Worm (Caenorhabditis elegans) whole organism, young adult: ENCODE data around the gene E02H1.5.
A peak's percentile ranks its signal among the peaks of the same experiment; 100 is the strongest.

Experiments used
- B0035.1 ChIP-seq: sonication (generic microtip); optimal IDR thresholded peaks from 2 replicates; lab custom pipeline; 2016; ENCODE audit warnings: missing genetic modification characterization, mild to moderate bottlenecking, missing compliant biosample characterization, missing genotype, missing genetic modification reagents
- C17E4.6 ChIP-seq: fragments of 200-800 bp; sonication (Bioruptor generic); IDR thresholded peaks from 2 replicates; pipeline ENCODE4 v1.3.6; 2022; ENCODE audit warnings: missing genetic modification reagents, missing genetic modification characterization, missing compliant biosample characterization
- F52B5.7 ChIP-seq: sonication (generic microtip); optimal IDR thresholded peaks from 2 replicates; lab custom pipeline; 2016; ENCODE audit warnings: mild to moderate bottlenecking, missing genetic modification characterization, missing compliant biosample characterization
- K11D2.4 ChIP-seq: fragments of 200-800 bp; sonication (Bioruptor generic); IDR thresholded peaks from 2 replicates; pipeline ENCODE4 v1.3.6; 2022; ENCODE audit warnings: missing genetic modification reagents, missing genetic modification characterization, missing compliant biosample characterization
- K12H6.12 ChIP-seq: fragments of 200-800 bp; sonication (Bioruptor generic); optimal IDR thresholded peaks from 2 replicates; lab custom pipeline; 2018; ENCODE audit warnings: mild to moderate bottlenecking, missing genetic modification characterization, missing compliant biosample characterization
- T26A5.8 ChIP-seq: sonication (generic microtip); optimal IDR thresholded peaks from 2 replicates; lab custom pipeline; 2016; ENCODE audit warnings: missing genetic modification characterization, missing compliant biosample characterization
- atf-7 ChIP-seq: sonication (generic microtip); optimal IDR thresholded peaks from 2 replicates; lab custom pipeline; 2017; ENCODE audit warnings: mild to moderate bottlenecking, missing genetic modification characterization, missing compliant biosample characterization
- attf-3 ChIP-seq: fragments of 200-800 bp; sonication (Bioruptor generic); conservative IDR thresholded peaks from 2 replicates; pipeline ENCODE4 v1.3.6; 2022; ENCODE audit warnings: missing genetic modification reagents, missing genetic modification characterization, missing compliant biosample characterization
- bed-2 ChIP-seq: fragments of 200-800 bp; sonication (Bioruptor generic); IDR thresholded peaks from 2 replicates; pipeline ENCODE4 v1.3.6; 2022; ENCODE audit warnings: missing genetic modification reagents, missing genetic modification characterization, missing compliant biosample characterization
- chd-7 ChIP-seq: sonication (generic microtip); optimal IDR thresholded peaks from 2 replicates; lab custom pipeline; 2016; ENCODE audit warnings: mild to moderate bottlenecking, missing genetic modification characterization, moderate library complexity, missing compliant biosample characterization
- die-1 ChIP-seq: sonication (generic microtip); optimal IDR thresholded peaks from 2 replicates; lab custom pipeline; 2016; ENCODE audit warnings: missing genotype, mild to moderate bottlenecking, missing genetic modification characterization, missing compliant biosample characterization
- dpff-1 ChIP-seq: sonication (generic microtip); optimal IDR thresholded peaks from 2 replicates; lab custom pipeline; 2017; ENCODE audit warnings: mild to moderate bottlenecking, missing genetic modification characterization, missing compliant biosample characterization
- efl-1 ChIP-seq: fragments of 150-350 bp; optimal IDR thresholded peaks from 2 replicates; lab custom pipeline; 2014; ENCODE audit warnings: missing biosample characterization, missing genetic modification reagents, missing genetic modification characterization
- egl-44 ChIP-seq: fragments of 200-800 bp; sonication (Bioruptor generic); IDR thresholded peaks from 2 replicates; pipeline ENCODE4 v1.3.6; 2022; ENCODE audit warnings: missing genetic modification reagents, missing genetic modification characterization, missing compliant biosample characterization
- ekl-4 ChIP-seq: fragments of 200-800 bp; sonication (Bioruptor generic); IDR thresholded peaks from 2 replicates; pipeline ENCODE4 v1.3.6; 2022; ENCODE audit warnings: missing genetic modification reagents, missing genetic modification characterization, missing compliant biosample characterization
- gei-17 ChIP-seq: fragments of 200-800 bp; sonication (Bioruptor generic); optimal IDR thresholded peaks from 2 replicates; lab custom pipeline; 2018; ENCODE audit warnings: mild to moderate bottlenecking, missing genetic modification characterization, missing compliant biosample characterization
- hmg-1.2 ChIP-seq: fragments of 200-800 bp; sonication (Bioruptor generic); IDR thresholded peaks from 2 replicates; pipeline ENCODE4 v1.3.6; 2022; ENCODE audit warnings: missing genetic modification reagents, missing genetic modification characterization, missing compliant biosample characterization
- hsf-1 ChIP-seq: fragments of 200-800 bp; sonication (Bioruptor generic); IDR thresholded peaks from 2 replicates; pipeline ENCODE4 v1.3.6; 2022; ENCODE audit warnings: missing genetic modification reagents, missing genetic modification characterization, missing compliant biosample characterization
- lin-35 ChIP-seq, 3 experiments: fragments of 150-350 bp in 2 of 3; sonication (generic microtip) in 1 of 3; optimal IDR thresholded peaks; 2 replicates each; lab custom pipeline; 2014 to 2018; ENCODE audit warnings: missing biosample characterization in 3 of 3, missing genetic modification characterization in 3 of 3, missing genetic modification reagents in 3 of 3
- lin-54 ChIP-seq: fragments of 200-800 bp; sonication (Bioruptor generic); optimal IDR thresholded peaks from 2 replicates; lab custom pipeline; 2018; ENCODE audit warnings: mild to moderate bottlenecking, missing genetic modification characterization, missing compliant biosample characterization
- lsl-1 ChIP-seq: fragments of 200-800 bp; sonication (Bioruptor generic); optimal IDR thresholded peaks from 2 replicates; lab custom pipeline; 2018; ENCODE audit warnings: mild to moderate bottlenecking, missing genetic modification characterization, moderate library complexity, missing compliant biosample characterization
- lsy-27 ChIP-seq: sonication (generic microtip); optimal IDR thresholded peaks from 2 replicates; lab custom pipeline; 2017; ENCODE audit warnings: missing genetic modification characterization, mild to moderate bottlenecking, missing compliant biosample characterization, antibody characterized with exemption, missing genotype, borderline replicate concordance; ENCODE audit not compliant: insufficient read depth
- madf-8 ChIP-seq: fragments of 200-800 bp; sonication (Bioruptor generic); conservative IDR thresholded peaks from 2 replicates; pipeline ENCODE4 v1.3.6; 2022; ENCODE audit warnings: missing genetic modification reagents, missing genetic modification characterization, missing compliant biosample characterization
- nhr-120 ChIP-seq: fragments of 200-800 bp; sonication (Bioruptor generic); IDR thresholded peaks from 2 replicates; pipeline ENCODE4 v1.3.6; 2022; ENCODE audit warnings: missing genetic modification characterization, missing compliant biosample characterization
- nhr-179 ChIP-seq: sonication (generic microtip); optimal IDR thresholded peaks from 2 replicates; lab custom pipeline; 2016; ENCODE audit warnings: mild to moderate bottlenecking, missing genetic modification characterization, missing compliant biosample characterization
- nhr-80 ChIP-seq: sonication (generic microtip); optimal IDR thresholded peaks from 2 replicates; lab custom pipeline; 2016; ENCODE audit warnings: missing genetic modification characterization, missing compliant biosample characterization
- rcor-1 ChIP-seq: fragments of 200-800 bp; sonication (Bioruptor generic); IDR thresholded peaks from 2 replicates; pipeline ENCODE4 v1.3.6; 2022; ENCODE audit warnings: missing genetic modification reagents, missing genetic modification characterization, missing compliant biosample characterization
- rec-8 ChIP-seq, 2 experiments: sonication (generic microtip); optimal IDR thresholded peaks; 2 replicates each; lab custom pipeline; 2016; ENCODE audit warnings: mild to moderate bottlenecking in 2 of 2, missing genetic modification characterization in 2 of 2, missing genetic modification reagents in 2 of 2, missing genotype in 2 of 2, missing biosample characterization in 1 of 2, missing compliant biosample characterization in 1 of 2, moderate library complexity in 1 of 2
- sdz-38 ChIP-seq: sonication (generic microtip); optimal IDR thresholded peaks from 2 replicates; lab custom pipeline; 2016; ENCODE audit warnings: missing genotype, missing genetic modification characterization, missing compliant biosample characterization
- snpc-1.1 ChIP-seq: sonication (generic microtip); optimal IDR thresholded peaks from 2 replicates; lab custom pipeline; 2017; ENCODE audit warnings: missing genetic modification characterization, mild to moderate bottlenecking, missing compliant biosample characterization, antibody characterized with exemption, moderate library complexity, missing genotype, missing genetic modification reagents; ENCODE audit not compliant: insufficient read depth
- somi-1 ChIP-seq: fragments of 200-800 bp; sonication (Bioruptor generic); optimal IDR thresholded peaks from 2 replicates; lab custom pipeline; 2018; ENCODE audit warnings: mild to moderate bottlenecking, missing genetic modification characterization, missing compliant biosample characterization
- ztf-18 ChIP-seq: sonication (generic microtip); optimal IDR thresholded peaks from 2 replicates; lab custom pipeline; 2016; ENCODE audit warnings: missing genotype, mild to moderate bottlenecking, missing genetic modification characterization, missing compliant biosample characterization
- ztf-22 ChIP-seq: fragments of 200-800 bp; sonication (Bioruptor generic); optimal IDR thresholded peaks from 2 replicates; lab custom pipeline; 2018; ENCODE audit warnings: mild to moderate bottlenecking, missing genetic modification characterization, moderate library complexity, missing compliant biosample characterization
- ztf-3 ChIP-seq: fragments of 200-800 bp; sonication (Bioruptor generic); optimal IDR thresholded peaks from 2 replicates; lab custom pipeline; 2018; ENCODE audit warnings: mild to moderate bottlenecking, missing genetic modification characterization, missing compliant biosample characterization

E02H1.5 gene

ce11 chrII:9594924-9595323 is at the start of gene E02H1.5:
Gene E02H1.5, plus strand, starts transcription at chrII:9595224.
- no peak for TF ChIP-seq lin-35 (GFP tag; optimal IDR thresholded peaks at IDR 0.05; lab: Kevin White, UChicago)
- no peak for TF ChIP-seq gei-17
- no peak for TF ChIP-seq sdz-38
- TF ChIP-seq hmg-1.2, result 0 out of 2 replicates have a peak, but pooled peaks have one; percentile 4
- TF ChIP-seq B0035.1 (tag; lab: Kevin White, UChicago), result no peak
- TF ChIP-seq T26A5.8 (tag; lab: Kevin White, UChicago), result no peak
- TF ChIP-seq rcor-1, result no peak

- TF ChIP-seq K12H6.12 (no peak), madf-8 (GFP tag; lab: Robert Waterston, UW) (no peak), atf-7 (tag; lab: Kevin White, UChicago) (no peak), attf-3 (GFP tag; lab: Robert Waterston, UW) (no peak), nhr-120 (GFP tag; lab: Robert Waterston, UW) (no peak), ekl-4 (GFP tag; lab: Robert Waterston, UW) (no peak), dpff-1 (tag; lab: Kevin White, UChicago) (no peak), efl-1 (GFP tag; lab: Kevin White, UChicago) (no peak), lsl-1 (GFP tag; lab: Kevin White, UChicago) (no peak), nhr-80 (tag; lab: Kevin White, UChicago) (no peak), T26A5.8 (tag; lab: Kevin White, UChicago) (no peak), F52B5.7 (no peak)
Measured at ce11 chrII:9550718-9551117, 44.3 kb upstream of the E02H1.5 start, which contains the start of gene sra-6. Gene sra-6, minus strand, starts transcription at chrII:9550818.

- no peak for TF ChIP-seq lsy-27
- TF ChIP-seq hmg-1.2, result no peak
- no peak for TF ChIP-seq lin-54 (GFP tag; lab: Kevin White, UChicago)
- no peak for TF ChIP-seq die-1 (tag; lab: Kevin White, UChicago)
- no peak for TF ChIP-seq ztf-3 (GFP tag; lab: Kevin White, UChicago)
- TF ChIP-seq, all 124 proteins: peak for 0
Measured at ce11 chrII:9551536-9551935, 43.5 kb upstream of the E02H1.5 start, which contains the start of gene F35H8.12. Gene F35H8.12, plus strand, starts transcription at chrII:9551836.

DNA sequence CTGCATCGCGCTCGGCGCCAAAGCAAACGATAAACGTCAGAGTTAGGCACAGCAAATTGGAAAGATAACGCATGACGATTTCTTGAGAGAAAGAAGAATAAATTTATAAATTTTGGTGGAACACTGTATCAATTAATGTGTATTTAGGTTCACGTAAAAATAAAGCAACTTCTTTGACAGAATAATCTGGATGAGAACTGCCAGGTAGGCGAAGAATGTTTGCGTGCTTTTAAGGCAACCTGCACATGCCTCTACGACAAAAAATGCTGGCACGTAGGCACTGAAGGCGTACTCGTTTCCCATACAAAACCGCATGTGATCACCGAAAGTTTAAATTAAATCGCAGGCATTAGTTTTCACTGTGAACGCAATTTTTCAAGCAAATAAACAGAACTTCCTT is 41.8 kb upstream of the E02H1.5 start, which contains the start of gene F35H8.1:
Gene F35H8.1, minus strand, starts transcription at position 101 of the 400 bp plus-strand sequence.
- no peak for TF ChIP-seq somi-1 (GFP tag; lab: Kevin White, UChicago)
- TF ChIP-seq ztf-18 (tag; lab: Kevin White, UChicago), result no peak
- TF ChIP-seq ztf-22, result no peak
- TF ChIP-seq chd-7 (tag; lab: Kevin White, UChicago), result no peak
- no peak for TF ChIP-seq nhr-179 (tag; lab: Kevin White, UChicago)
- TF ChIP-seq ztf-3 (GFP tag; lab: Kevin White, UChicago), result no peak
- TF ChIP-seq rec-8 (tag; optimal IDR thresholded peaks at IDR 0.05; lab: Kevin White, UChicago), result no peak
- no peak for TF ChIP-seq hsf-1
- no peak for TF ChIP-seq K11D2.4 (GFP tag; lab: Robert Waterston, UW)
- no peak for TF ChIP-seq C17E4.6
- TF ChIP-seq nhr-80 (tag; lab: Kevin White, UChicago), result no peak
- TF ChIP-seq lin-35 (GFP tag; optimal IDR thresholded peaks at IDR 0.05; lab: Kevin White, UChicago), result no peak
- no peak for TF ChIP-seq bed-2 (GFP tag; lab: Robert Waterston, UW)
- TF ChIP-seq egl-44 (GFP tag; lab: Robert Waterston, UW), result no peak
- no peak for TF ChIP-seq snpc-1.1 (tag; lab: Kevin White, UChicago)
